Worm (Caenorhabditis elegans) whole organism, L3 larva: ENCODE results near the gene EEED8.13.

Experiments
- R02D3.7 ChIP-seq: fragments of 150-350 bp; optimal IDR thresholded peaks from 2 replicates; lab custom pipeline; 2014; ENCODE audit warnings: missing biosample characterization, missing genetic modification characterization
- hmg-11 ChIP-seq: sonication (generic microtip); optimal IDR thresholded peaks from 2 replicates; lab custom pipeline; 2016; ENCODE audit warnings: missing genetic modification characterization, missing compliant biosample characterization
- nfya-1 ChIP-seq: sonication (generic microtip); optimal IDR thresholded peaks from 2 replicates; lab custom pipeline; 2017; ENCODE audit warnings: missing genetic modification characterization, mild to moderate bottlenecking, missing compliant biosample characterization, antibody characterized with exemption, moderate library complexity; ENCODE audit not compliant: insufficient read depth
- nhr-28 ChIP-seq: fragments of 150-350 bp; optimal IDR thresholded peaks from 2 replicates; lab custom pipeline; 2014; ENCODE audit warnings: missing biosample characterization, missing genetic modification characterization
- sea-2 ChIP-seq: fragments of 150-350 bp; sonication (generic microtip); optimal IDR thresholded peaks from 4 replicates; lab custom pipeline; 2014; ENCODE audit warnings: missing biosample characterization, missing genetic modification reagents, missing genetic modification characterization
- skn-1 ChIP-seq: fragments of 150-350 bp; optimal IDR thresholded peaks from 2 replicates; lab custom pipeline; 2014; ENCODE audit warnings: missing biosample characterization, missing genetic modification characterization
- snpc-4 ChIP-seq: fragments of 150-350 bp; optimal IDR thresholded peaks from 2 replicates; lab custom pipeline; 2014; ENCODE audit warnings: missing biosample characterization, missing genetic modification characterization
- ztf-11 ChIP-seq: fragments of 150-350 bp; optimal IDR thresholded peaks from 2 replicates; lab custom pipeline; 2014; ENCODE audit warnings: missing biosample characterization, missing genetic modification characterization

DNA sequence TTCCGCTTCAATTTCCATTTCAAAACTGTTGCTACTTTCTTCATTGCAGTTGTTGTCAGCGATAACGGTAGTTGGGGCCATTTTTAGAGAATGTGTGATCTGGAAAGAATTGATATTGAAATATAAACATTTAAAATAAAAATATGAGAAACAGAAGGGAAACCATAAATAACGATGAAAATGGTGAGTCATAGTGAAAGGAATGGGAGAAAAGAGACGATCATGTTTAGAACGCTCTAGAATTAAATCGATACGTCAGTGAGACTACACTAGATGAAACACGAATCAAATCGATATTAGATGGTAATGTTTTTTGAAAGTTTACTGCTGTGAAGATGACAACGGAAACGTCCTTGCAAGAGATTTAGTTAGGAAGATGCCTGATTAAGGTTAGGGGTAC lies 3.4 kb downstream of the EEED8.13 start, which contains the start of the genes EEED8.12 and EEED8.4:
- TF ChIP-seq sea-2 (GFP tag; lab: Kevin White, UChicago) = no peak
- TF ChIP-seq nfya-1 (tag; lab: Kevin White, UChicago) = no peak
- no peak for TF ChIP-seq R02D3.7 (tag; lab: Kevin White, UChicago)
- TF ChIP-seq hmg-11 (tag; lab: Kevin White, UChicago) = no peak
- no peak for TF ChIP-seq snpc-4 (tag; lab: Kevin White, UChicago)
- TF ChIP-seq skn-1 = no peak
- no peak for TF ChIP-seq nhr-28 (tag; lab: Kevin White, UChicago)
- TF ChIP-seq ztf-11 (tag; lab: Kevin White, UChicago) = no peak
